Fruit fly (Drosophila melanogaster): ENCODE data around the gene hook.

DNA sequence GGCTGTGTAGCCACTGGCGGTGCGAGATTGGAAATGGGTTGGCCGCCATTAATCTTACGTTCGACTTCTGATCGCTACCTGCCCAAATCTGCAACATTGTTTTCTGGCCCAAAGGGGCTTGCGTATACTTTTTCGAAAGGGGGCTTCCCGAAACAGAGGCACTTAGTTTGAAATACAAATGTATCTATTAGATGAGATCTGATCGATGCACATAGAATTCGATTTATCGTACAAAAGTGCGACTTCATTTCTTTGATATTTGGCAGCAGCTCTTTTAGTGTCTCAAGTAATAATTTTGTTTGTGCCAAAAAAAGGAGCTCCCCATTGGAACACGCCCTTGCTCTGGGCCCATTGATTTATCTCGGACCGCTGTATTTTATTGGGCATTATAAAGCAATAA lies 38.4 kb upstream of the hook start:
- peak; percentile 12 for TF ChIP-seq OdsH (GFP tag; optimal IDR thresholded peaks at IDR 0.05)
- no peak for TF ChIP-seq Dfd (GFP tag; optimal IDR thresholded peaks at IDR 0.05)
- TF ChIP-seq usp (GFP tag; optimal IDR thresholded peaks at IDR 0.05) = no peak
- TF ChIP-seq Rel (GFP tag; optimal IDR thresholded peaks at IDR 0.05) = no peak
- no peak for TF ChIP-seq Rel (tag; optimal IDR thresholded peaks at IDR 0.05)
- no peak for TF ChIP-seq pan (optimal IDR thresholded peaks at IDR 0.05)
- no peak for TF ChIP-seq Mio (GFP tag; optimal IDR thresholded peaks at IDR 0.05)
- no peak for TF ChIP-seq tai (GFP tag; optimal IDR thresholded peaks at IDR 0.05)
- TF ChIP-seq br (GFP tag; optimal IDR thresholded peaks at IDR 0.05) = peak; percentile 29

Measured in whole organism, wandering third instar larva.